Worm (Caenorhabditis elegans): ENCODE results near the gene abts-3.

ce11 chrII:6169156-6169555 is 36.5 kb downstream of the abts-3 start, which contains the start of gene hst-3.1:
- TF ChIP-seq cog-1 (tag; optimal IDR thresholded peaks at IDR 0.05) (no peak), ztf-29 (GFP tag; IDR thresholded peaks at IDR 0.05) (no peak), klf-2 (GFP tag; conservative IDR thresholded peaks at IDR 0.05) (no peak), med-1 (GFP tag; optimal IDR thresholded peaks at IDR 0.05; ENCODE audit: insufficient read depth) (no peak), T22C8.4 (GFP tag; IDR thresholded peaks at IDR 0.05) (no peak), ztf-23 (GFP tag; IDR thresholded peaks at IDR 0.05) (no peak), ref-1 (GFP tag; conservative IDR thresholded peaks at IDR 0.05) (no peak)
